Worm (Caenorhabditis elegans) whole organism, young adult: ENCODE results near the gene F32G8.2.

ENCODE experiments used
- B0261.1 ChIP-seq: sonication (generic microtip); optimal IDR thresholded peaks from 2 replicates; lab custom pipeline; 2016; ENCODE audit warnings: mild to moderate bottlenecking, missing genetic modification characterization, moderate library complexity, missing compliant biosample characterization
- F22D6.2 ChIP-seq: sonication (generic microtip); optimal IDR thresholded peaks from 2 replicates; lab custom pipeline; 2016; ENCODE audit warnings: mild to moderate bottlenecking, missing genetic modification characterization, missing compliant biosample characterization
- F49E8.2 ChIP-seq: sonication (generic microtip); optimal IDR thresholded peaks from 3 replicates; lab custom pipeline; 2017; ENCODE audit warnings: missing genetic modification characterization, mild to moderate bottlenecking, missing compliant biosample characterization, antibody characterized with exemption, moderate library complexity; ENCODE audit not compliant: insufficient read depth
- F52B5.7 ChIP-seq: sonication (generic microtip); optimal IDR thresholded peaks from 2 replicates; lab custom pipeline; 2016; ENCODE audit warnings: mild to moderate bottlenecking, missing genetic modification characterization, missing compliant biosample characterization
- F57A8.1 ChIP-seq: fragments of 200-800 bp; sonication (Bioruptor generic); optimal IDR thresholded peaks from 2 replicates; lab custom pipeline; 2018; ENCODE audit warnings: mild to moderate bottlenecking, missing genetic modification characterization, moderate library complexity, missing compliant biosample characterization
- F57C9.4 ChIP-seq: sonication (generic microtip); optimal IDR thresholded peaks from 2 replicates; lab custom pipeline; 2017; ENCODE audit warnings: mild to moderate bottlenecking, missing genetic modification characterization, missing compliant biosample characterization
- K11D2.4 ChIP-seq: fragments of 200-800 bp; sonication (Bioruptor generic); IDR thresholded peaks from 2 replicates; pipeline ENCODE4 v1.3.6; 2022; ENCODE audit warnings: missing genetic modification reagents, missing genetic modification characterization, missing compliant biosample characterization
- Y67H2A.10 ChIP-seq: fragments of 200-800 bp; sonication (Bioruptor generic); conservative IDR thresholded peaks from 2 replicates; pipeline ENCODE4 v1.3.6; 2022; ENCODE audit warnings: missing genetic modification reagents, missing genetic modification characterization, missing compliant biosample characterization
- ama-1 ChIP-seq, 3 experiments: fragments of 150-350 bp in 1 of 3; sonication (generic microtip) in 2 of 3; optimal IDR thresholded peaks; 2 replicates each; lab custom pipeline; 2014 to 2018; ENCODE audit warnings: missing biosample characterization in 2 of 3, missing genetic modification characterization in 2 of 3, missing genetic modification reagents in 2 of 3
- atf-7 ChIP-seq: sonication (generic microtip); optimal IDR thresholded peaks from 2 replicates; lab custom pipeline; 2017; ENCODE audit warnings: mild to moderate bottlenecking, missing genetic modification characterization, missing compliant biosample characterization
- athp-1 ChIP-seq: sonication (generic microtip); optimal IDR thresholded peaks from 2 replicates; lab custom pipeline; 2017; ENCODE audit warnings: mild to moderate bottlenecking, missing genetic modification characterization, missing compliant biosample characterization
- attf-3 ChIP-seq: fragments of 200-800 bp; sonication (Bioruptor generic); conservative IDR thresholded peaks from 2 replicates; pipeline ENCODE4 v1.3.6; 2022; ENCODE audit warnings: missing genetic modification reagents, missing genetic modification characterization, missing compliant biosample characterization
- attf-5 ChIP-seq: fragments of 200-800 bp; sonication (Bioruptor generic); optimal IDR thresholded peaks from 2 replicates; lab custom pipeline; 2018; ENCODE audit warnings: mild to moderate bottlenecking, missing genetic modification characterization, missing compliant biosample characterization
- bed-2 ChIP-seq: fragments of 200-800 bp; sonication (Bioruptor generic); IDR thresholded peaks from 2 replicates; pipeline ENCODE4 v1.3.6; 2022; ENCODE audit warnings: missing genetic modification reagents, missing genetic modification characterization, missing compliant biosample characterization
- cebp-1 ChIP-seq, 2 experiments: fragments of 200-800 bp in 1 of 2; sonication (Bioruptor generic) in 1 of 2; sonication (generic microtip) in 1 of 2; IDR thresholded peaks in 1 of 2; optimal IDR thresholded peaks in 1 of 2; 2 replicates each; pipeline versions ENCODE4 v1.3.6 to Lab custom; 2017 to 2022; ENCODE audit warnings: missing compliant biosample characterization in 2 of 2, missing genetic modification characterization in 2 of 2, mild to moderate bottlenecking in 1 of 2, missing genetic modification reagents in 1 of 2, moderate library complexity in 1 of 2
- ceh-100 ChIP-seq: fragments of 200-800 bp; sonication (Bioruptor generic); IDR thresholded peaks from 2 replicates; pipeline ENCODE4 v1.3.6; 2022; ENCODE audit warnings: missing genetic modification reagents, missing genetic modification characterization, missing compliant biosample characterization
- ceh-27 ChIP-seq: fragments of 200-800 bp; sonication (Bioruptor generic); optimal IDR thresholded peaks from 2 replicates; lab custom pipeline; 2018; ENCODE audit warnings: mild to moderate bottlenecking, missing genetic modification characterization, moderate library complexity, missing compliant biosample characterization
- ceh-40 ChIP-seq: fragments of 200-800 bp; sonication (Bioruptor generic); IDR thresholded peaks from 2 replicates; pipeline ENCODE4 v1.3.6; 2022; ENCODE audit warnings: missing genetic modification characterization, missing compliant biosample characterization
- ceh-91 ChIP-seq: fragments of 200-800 bp; sonication (Bioruptor generic); IDR thresholded peaks from 2 replicates; pipeline ENCODE4 v1.3.6; 2022; ENCODE audit warnings: missing genetic modification reagents, missing genetic modification characterization, missing compliant biosample characterization
- dox-1 ChIP-seq: fragments of 200-800 bp; sonication (Bioruptor generic); IDR thresholded peaks from 2 replicates; pipeline ENCODE4 v1.3.6; 2022; ENCODE audit warnings: missing genetic modification reagents, missing genetic modification characterization, missing compliant biosample characterization
- dpl-1 ChIP-seq: fragments of 150-350 bp; optimal IDR thresholded peaks from 2 replicates; lab custom pipeline; 2014; ENCODE audit warnings: missing biosample characterization, missing genetic modification reagents, missing genetic modification characterization
- efl-1 ChIP-seq: fragments of 150-350 bp; optimal IDR thresholded peaks from 2 replicates; lab custom pipeline; 2014; ENCODE audit warnings: missing biosample characterization, missing genetic modification reagents, missing genetic modification characterization
- ekl-4 ChIP-seq: fragments of 200-800 bp; sonication (Bioruptor generic); IDR thresholded peaks from 2 replicates; pipeline ENCODE4 v1.3.6; 2022; ENCODE audit warnings: missing genetic modification reagents, missing genetic modification characterization, missing compliant biosample characterization
- him-1 ChIP-seq: sonication (generic microtip); optimal IDR thresholded peaks from 2 replicates; lab custom pipeline; 2016; ENCODE audit warnings: missing genotype, missing genetic modification reagents, missing genetic modification characterization, missing compliant biosample characterization
- hlh-12 ChIP-seq: sonication (generic microtip); optimal IDR thresholded peaks from 2 replicates; lab custom pipeline; 2016; ENCODE audit warnings: missing genetic modification characterization, missing compliant biosample characterization
- hmg-1.2 ChIP-seq: fragments of 200-800 bp; sonication (Bioruptor generic); IDR thresholded peaks from 2 replicates; pipeline ENCODE4 v1.3.6; 2022; ENCODE audit warnings: missing genetic modification reagents, missing genetic modification characterization, missing compliant biosample characterization
- hmg-20 ChIP-seq: fragments of 200-800 bp; sonication (Bioruptor generic); IDR thresholded peaks from 2 replicates; pipeline ENCODE4 v1.3.6; 2022; ENCODE audit warnings: missing genetic modification reagents, missing genetic modification characterization, missing compliant biosample characterization
- lag-1 ChIP-seq: fragments of 200-800 bp; sonication (Bioruptor generic); IDR thresholded peaks from 2 replicates; pipeline ENCODE4 v1.3.6; 2022; ENCODE audit warnings: missing genetic modification reagents, missing genetic modification characterization, missing compliant biosample characterization
- let-607 ChIP-seq, 2 experiments: fragments of 200-800 bp in 1 of 2; sonication (Bioruptor generic) in 1 of 2; sonication (generic microtip) in 1 of 2; optimal IDR thresholded peaks; 2 replicates each; lab custom pipeline; 2016 to 2018; ENCODE audit warnings: mild to moderate bottlenecking in 2 of 2, missing compliant biosample characterization in 2 of 2, missing genetic modification characterization in 2 of 2, moderate library complexity in 2 of 2, missing genotype in 1 of 2
- lin-26 ChIP-seq: fragments of 200-800 bp; sonication (Bioruptor generic); IDR thresholded peaks from 2 replicates; pipeline ENCODE4 v1.3.6; 2022; ENCODE audit warnings: missing genetic modification reagents, missing genetic modification characterization, missing compliant biosample characterization
- lin-40 ChIP-seq: sonication (generic microtip); optimal IDR thresholded peaks from 2 replicates; lab custom pipeline; 2016; ENCODE audit warnings: missing genetic modification characterization, mild to moderate bottlenecking, missing compliant biosample characterization, missing genotype, missing genetic modification reagents
- lsy-27 ChIP-seq: sonication (generic microtip); optimal IDR thresholded peaks from 2 replicates; lab custom pipeline; 2017; ENCODE audit warnings: missing genetic modification characterization, mild to moderate bottlenecking, missing compliant biosample characterization, antibody characterized with exemption, missing genotype, borderline replicate concordance; ENCODE audit not compliant: insufficient read depth
- nfya-2 ChIP-seq: fragments of 200-800 bp; sonication (Bioruptor generic); IDR thresholded peaks from 2 replicates; pipeline ENCODE4 v1.3.6; 2022; ENCODE audit warnings: missing genetic modification reagents, missing genetic modification characterization, missing compliant biosample characterization
- nfyb-1 ChIP-seq: fragments of 200-800 bp; sonication (Bioruptor generic); IDR thresholded peaks from 2 replicates; pipeline ENCODE4 v1.3.6; 2022; ENCODE audit warnings: missing genetic modification reagents, missing genetic modification characterization, missing compliant biosample characterization
- pbrm-1 ChIP-seq: fragments of 200-800 bp; sonication (Bioruptor generic); IDR thresholded peaks from 2 replicates; pipeline ENCODE4 v1.3.6; 2022; ENCODE audit warnings: missing genetic modification reagents, missing genetic modification characterization, missing compliant biosample characterization
- rec-8 ChIP-seq, 2 experiments: sonication (generic microtip); optimal IDR thresholded peaks; 2 replicates each; lab custom pipeline; 2016; ENCODE audit warnings: mild to moderate bottlenecking in 2 of 2, missing genetic modification characterization in 2 of 2, missing genetic modification reagents in 2 of 2, missing genotype in 2 of 2, missing biosample characterization in 1 of 2, missing compliant biosample characterization in 1 of 2, moderate library complexity in 1 of 2
- sdz-38 ChIP-seq: sonication (generic microtip); optimal IDR thresholded peaks from 2 replicates; lab custom pipeline; 2016; ENCODE audit warnings: missing genotype, missing genetic modification characterization, missing compliant biosample characterization
- sea-2 ChIP-seq: fragments of 200-800 bp; sonication (Bioruptor generic); IDR thresholded peaks from 2 replicates; pipeline ENCODE4 v1.3.6; 2022; ENCODE audit warnings: missing genetic modification characterization, missing compliant biosample characterization
- snpc-1.3 ChIP-seq: sonication (generic microtip); optimal IDR thresholded peaks from 2 replicates; lab custom pipeline; 2017; ENCODE audit warnings: missing genetic modification characterization, mild to moderate bottlenecking, missing compliant biosample characterization, antibody characterized with exemption, moderate library complexity, missing genotype, missing genetic modification reagents; ENCODE audit not compliant: insufficient read depth
- snpc-3.4 ChIP-seq: sonication (generic microtip); optimal IDR thresholded peaks from 2 replicates; lab custom pipeline; 2017; ENCODE audit warnings: missing genetic modification characterization, mild to moderate bottlenecking, missing compliant biosample characterization, antibody characterized with exemption, moderate library complexity, missing genotype, missing genetic modification reagents
- snpc-4 ChIP-seq, 5 experiments: fragments of 150-350 bp in 1 of 5; sonication (generic microtip) in 4 of 5; optimal IDR thresholded peaks; 2 replicates each; lab custom pipeline; 2014 to 2018; ENCODE audit warnings: missing genetic modification characterization in 5 of 5, missing biosample characterization in 3 of 5, antibody characterized with exemption in 2 of 5, mild to moderate bottlenecking in 2 of 5, missing compliant biosample characterization in 2 of 5, missing genotype in 2 of 5, moderate library complexity in 2 of 5, missing genetic modification reagents in 1 of 5
- sptf-2 ChIP-seq: fragments of 200-800 bp; sonication (Bioruptor generic); optimal IDR thresholded peaks from 2 replicates; lab custom pipeline; 2018; ENCODE audit warnings: mild to moderate bottlenecking, missing genetic modification characterization, missing compliant biosample characterization
- zfh-2 ChIP-seq: fragments of 200-800 bp; sonication (Bioruptor generic); conservative IDR thresholded peaks from 2 replicates; pipeline ENCODE4 v1.3.6; 2022; ENCODE audit warnings: missing genetic modification reagents, missing genetic modification characterization, missing compliant biosample characterization
- ztf-18 ChIP-seq: sonication (generic microtip); optimal IDR thresholded peaks from 2 replicates; lab custom pipeline; 2016; ENCODE audit warnings: missing genotype, mild to moderate bottlenecking, missing genetic modification characterization, missing compliant biosample characterization
- ztf-22 ChIP-seq: fragments of 200-800 bp; sonication (Bioruptor generic); optimal IDR thresholded peaks from 2 replicates; lab custom pipeline; 2018; ENCODE audit warnings: mild to moderate bottlenecking, missing genetic modification characterization, moderate library complexity, missing compliant biosample characterization

Gene F32G8.2

DNA sequence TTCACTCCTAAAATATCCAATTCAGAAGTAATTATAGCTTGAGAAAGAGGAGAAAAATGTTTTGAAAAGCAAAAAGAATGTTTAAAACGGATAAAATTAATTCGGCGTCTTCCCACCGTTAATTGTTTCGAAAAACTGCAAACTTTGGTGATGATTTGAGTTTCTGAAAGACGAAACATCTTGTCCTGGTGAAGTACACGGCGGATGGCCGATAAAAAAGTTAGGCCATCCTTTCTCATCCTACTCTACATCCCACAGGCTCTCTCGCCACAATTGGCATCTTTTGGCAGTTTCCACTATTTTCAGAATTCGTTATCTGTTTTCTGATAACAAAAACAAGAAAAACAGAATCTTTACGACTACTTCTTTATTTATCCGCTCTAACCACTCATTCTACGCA lies 23.9 kb upstream of the F32G8.2 start, which contains the start of the genes C35A5.8 and hda-11 (continued):
- TF ChIP-seq efl-1 (GFP tag; lab: Kevin White, UChicago) (no peak), hmg-20 (0 out of 2 replicates have a peak, but pooled peaks have one; percentile 7), Y67H2A.10 (GFP tag; lab: Robert Waterston, UW) (no peak), ztf-18 (tag; lab: Kevin White, UChicago) (peak; percentile 59), F22D6.2 (tag; lab: Kevin White, UChicago) (peak; percentile 57), ztf-22 (no peak), lag-1 (no peak), hmg-1.2 (GFP tag; lab: Robert Waterston, UW) (peak; percentile 67; the same call in 1 of the 2 replicates), pbrm-1 (GFP tag; lab: Robert Waterston, UW) (0 out of 2 replicates have a peak, but pooled peaks have one; percentile 22), dpl-1 (no peak), sdz-38 (tag; lab: Kevin White, UChicago) (peak; percentile 23), let-607 (tag; optimal IDR thresholded peaks at IDR 0.05; lab: Kevin White, UChicago) (peak in 1 of 2 experiments; percentile 49), attf-5 (GFP tag; lab: Kevin White, UChicago) (no peak), cebp-1 (GFP tag; IDR thresholded peaks at IDR 0.05; lab: Robert Waterston, UW) (peak; percentile 43; the same call in 1 of the 2 replicates), cebp-1 (tag; optimal IDR thresholded peaks at IDR 0.05; lab: Kevin White, UChicago) (no peak), athp-1 (no peak), snpc-3.4 (tag; lab: Kevin White, UChicago) (no peak), hlh-12 (no peak), ceh-100 (GFP tag; lab: Robert Waterston, UW) (peak; percentile 61), nfyb-1 (no peak), F49E8.2 (tag; lab: Kevin White, UChicago) (no peak), ceh-40 (no peak), K11D2.4 (peak; percentile 73), sea-2 (GFP tag; lab: Robert Waterston, UW) (no peak), F57A8.1 (no peak), atf-7 (tag; lab: Kevin White, UChicago) (peak; percentile 36), bed-2 (GFP tag; lab: Robert Waterston, UW) (peak; percentile 54; the same call in 1 of the 2 replicates), snpc-1.3 (tag; lab: Kevin White, UChicago) (no peak), ama-1 (optimal IDR thresholded peaks at IDR 0.05; lab: Kevin White, UChicago) (no peak), ama-1 (GFP tag; optimal IDR thresholded peaks at IDR 0.05; lab: Kevin White, UChicago) (no peak), attf-3 (no peak), lin-40 (tag; lab: Kevin White, UChicago) (peak; percentile 57), lin-26 (GFP tag; lab: Robert Waterston, UW) (no peak), lsy-27 (tag; lab: Kevin White, UChicago) (no peak), snpc-4 (GFP tag; optimal IDR thresholded peaks at IDR 0.05; lab: Kevin White, UChicago) (peak; percentile 43), snpc-4 (tag; optimal IDR thresholded peaks at IDR 0.05; lab: Kevin White, UChicago) (peak in 2 of 4 experiments; percentile 37 to 57), zfh-2 (no peak), sptf-2 (GFP tag; lab: Kevin White, UChicago) (no peak), B0261.1 (tag; lab: Kevin White, UChicago) (no peak), ceh-27 (GFP tag; lab: Kevin White, UChicago) (peak; percentile 85), dox-1 (GFP tag; lab: Robert Waterston, UW) (peak; percentile 82), ekl-4 (GFP tag; lab: Robert Waterston, UW) (no peak), F52B5.7 (tag; lab: Kevin White, UChicago) (no peak), F57C9.4 (tag; lab: Kevin White, UChicago) (no peak), him-1 (tag; lab: Kevin White, UChicago) (peak; percentile 39), ceh-91 (GFP tag; lab: Robert Waterston, UW) (peak; percentile 11; the same call in 1 of the 2 replicates), nfya-2 (GFP tag; lab: Robert Waterston, UW) (no peak), rec-8 (tag; optimal IDR thresholded peaks at IDR 0.05; lab: Kevin White, UChicago) (peak; percentile 52 to 60)
